Worm (Caenorhabditis elegans) whole organism, young adult: ENCODE results near the gene C06E2.5.

Experiments
- B0261.1 ChIP-seq: sonication (generic microtip); optimal IDR thresholded peaks from 2 replicates; lab custom pipeline; 2016; ENCODE audit warnings: mild to moderate bottlenecking, missing genetic modification characterization, moderate library complexity, missing compliant biosample characterization
- attf-5 ChIP-seq: fragments of 200-800 bp; sonication (Bioruptor generic); optimal IDR thresholded peaks from 2 replicates; lab custom pipeline; 2018; ENCODE audit warnings: mild to moderate bottlenecking, missing genetic modification characterization, missing compliant biosample characterization
- ceh-100 ChIP-seq: fragments of 200-800 bp; sonication (Bioruptor generic); IDR thresholded peaks from 2 replicates; pipeline ENCODE4 v1.3.6; 2022; ENCODE audit warnings: missing genetic modification reagents, missing genetic modification characterization, missing compliant biosample characterization
- fkh-3 ChIP-seq: sonication (generic microtip); optimal IDR thresholded peaks from 2 replicates; lab custom pipeline; 2016; ENCODE audit warnings: mild to moderate bottlenecking, missing genetic modification characterization, missing compliant biosample characterization
- lir-1 ChIP-seq: fragments of 200-800 bp; sonication (Bioruptor generic); conservative IDR thresholded peaks from 2 replicates; pipeline ENCODE4 v1.3.6; 2022; ENCODE audit warnings: missing genetic modification reagents, missing genetic modification characterization, missing compliant biosample characterization
- snpc-3.4 ChIP-seq: sonication (generic microtip); optimal IDR thresholded peaks from 2 replicates; lab custom pipeline; 2017; ENCODE audit warnings: missing genetic modification characterization, mild to moderate bottlenecking, missing compliant biosample characterization, antibody characterized with exemption, moderate library complexity, missing genotype, missing genetic modification reagents
- tlf-1 ChIP-seq: fragments of 200-800 bp; sonication (Bioruptor generic); optimal IDR thresholded peaks from 2 replicates; lab custom pipeline; 2018; ENCODE audit warnings: mild to moderate bottlenecking, missing genetic modification characterization, missing compliant biosample characterization

ce11 chrX:8877162-8877561 lies 19.4 kb upstream of the C06E2.5 start:
- TF ChIP-seq tlf-1 (GFP tag; lab: Kevin White, UChicago) (no peak), ceh-100 (no peak), snpc-3.4 (tag; lab: Kevin White, UChicago) (peak; percentile 49), lir-1 (GFP tag; lab: Robert Waterston, UW) (no peak), fkh-3 (tag; lab: Kevin White, UChicago) (no peak), B0261.1 (tag; lab: Kevin White, UChicago) (peak; percentile 74), attf-5 (GFP tag; lab: Kevin White, UChicago) (no peak)
